Fruit fly (Drosophila melanogaster): ENCODE results near the gene Obp93a.

dm6 chr3R:21168105-21168504 is 38.6 kb upstream of the Obp93a start, which contains the start of gene Snmp1:
- TF ChIP-seq CG8478 (optimal IDR thresholded peaks at IDR 0.05) (no peak), CTCF (optimal IDR thresholded peaks at IDR 0.05) (no peak)
